Worm (Caenorhabditis elegans) whole organism, L2 larva: ENCODE measurements around the gene F42A10.6.

Experiments
- C34F6.9 ChIP-seq: fragments of 150-350 bp; optimal IDR thresholded peaks from 2 replicates; lab custom pipeline; 2014; ENCODE audit warnings: missing biosample characterization, missing genetic modification characterization
- R02D3.7 ChIP-seq: fragments of 150-350 bp; optimal IDR thresholded peaks from 2 replicates; lab custom pipeline; 2014; ENCODE audit warnings: missing biosample characterization, missing genetic modification characterization
- Y55F3AM.14 ChIP-seq: fragments of 200-800 bp; sonication (Bioruptor generic); optimal IDR thresholded peaks from 2 replicates; lab custom pipeline; 2018; ENCODE audit warnings: mild to moderate bottlenecking, missing genetic modification characterization, missing compliant biosample characterization
- aly-2 ChIP-seq: fragments of 150-350 bp; optimal IDR thresholded peaks from 2 replicates; lab custom pipeline; 2014; ENCODE audit warnings: missing biosample characterization, missing genetic modification characterization
- ama-1 ChIP-seq: fragments of 150-350 bp; optimal IDR thresholded peaks from 2 replicates; lab custom pipeline; 2018; ENCODE audit warnings: inconsistent platforms
- blmp-1 ChIP-seq: sonication (generic microtip); optimal IDR thresholded peaks from 2 replicates; lab custom pipeline; 2017; ENCODE audit warnings: missing genetic modification characterization, mild to moderate bottlenecking, missing compliant biosample characterization, antibody characterized with exemption, moderate library complexity; ENCODE audit not compliant: insufficient read depth
- ceh-16 ChIP-seq: fragments of 150-350 bp; optimal IDR thresholded peaks from 2 replicates; lab custom pipeline; 2014; ENCODE audit warnings: missing biosample characterization, missing genetic modification characterization
- crh-2 ChIP-seq: sonication (generic microtip); optimal IDR thresholded peaks from 2 replicates; lab custom pipeline; 2017; ENCODE audit warnings: missing biosample characterization, missing genetic modification characterization
- dmd-4 ChIP-seq: sonication (generic microtip); optimal IDR thresholded peaks from 2 replicates; lab custom pipeline; 2017; ENCODE audit warnings: missing biosample characterization, missing genetic modification characterization
- elt-1 ChIP-seq: fragments of 150-350 bp; optimal IDR thresholded peaks from 2 replicates; lab custom pipeline; 2014; ENCODE audit warnings: missing biosample characterization, missing genetic modification characterization
- elt-3 ChIP-seq: sonication (generic microtip); optimal IDR thresholded peaks from 2 replicates; lab custom pipeline; 2017; ENCODE audit warnings: missing biosample characterization, missing genetic modification characterization
- fos-1 ChIP-seq: fragments of 150-350 bp; optimal IDR thresholded peaks from 2 replicates; lab custom pipeline; 2014; ENCODE audit warnings: missing biosample characterization, missing genetic modification characterization
- lin-11 ChIP-seq: fragments of 150-350 bp; sonication (generic microtip); optimal IDR thresholded peaks from 2 replicates; lab custom pipeline; 2014; ENCODE audit warnings: missing biosample characterization, missing genetic modification characterization, inconsistent platforms, mixed read lengths
- lin-13 ChIP-seq: fragments of 150-350 bp; optimal IDR thresholded peaks from 2 replicates; lab custom pipeline; 2014; ENCODE audit warnings: missing biosample characterization, missing genetic modification reagents, missing genetic modification characterization
- lin-39 ChIP-seq: fragments of 150-350 bp; optimal IDR thresholded peaks from 2 replicates; lab custom pipeline; 2014; ENCODE audit warnings: missing biosample characterization, missing genetic modification reagents, missing genetic modification characterization
- mab-5 ChIP-seq: fragments of 150-350 bp; optimal IDR thresholded peaks from 2 replicates; lab custom pipeline; 2014; ENCODE audit warnings: missing biosample characterization, missing genetic modification characterization
- mbf-1 ChIP-seq: sonication (generic microtip); optimal IDR thresholded peaks from 2 replicates; lab custom pipeline; 2017; ENCODE audit warnings: missing biosample characterization, missing genetic modification characterization
- nhr-11 ChIP-seq: fragments of 150-350 bp; optimal IDR thresholded peaks from 2 replicates; lab custom pipeline; 2014; ENCODE audit warnings: missing biosample characterization, missing genetic modification characterization
- nhr-129 ChIP-seq: fragments of 150-350 bp; optimal IDR thresholded peaks from 2 replicates; lab custom pipeline; 2014; ENCODE audit warnings: missing biosample characterization, missing genetic modification characterization
- nhr-21 ChIP-seq: fragments of 150-350 bp; optimal IDR thresholded peaks from 2 replicates; lab custom pipeline; 2014; ENCODE audit warnings: missing biosample characterization, missing genetic modification characterization
- nhr-23 ChIP-seq: fragments of 150-350 bp; optimal IDR thresholded peaks from 2 replicates; lab custom pipeline; 2014; ENCODE audit warnings: missing biosample characterization, missing genetic modification reagents, missing genetic modification characterization
- nhr-237 ChIP-seq: fragments of 150-350 bp; optimal IDR thresholded peaks from 2 replicates; lab custom pipeline; 2014; ENCODE audit warnings: missing biosample characterization, missing genetic modification characterization
- nhr-25 ChIP-seq: fragments of 150-350 bp; sonication (generic microtip); optimal IDR thresholded peaks from 3 replicates; lab custom pipeline; 2014; ENCODE audit warnings: missing biosample characterization, missing genetic modification characterization
- peb-1 ChIP-seq: fragments of 150-350 bp; optimal IDR thresholded peaks from 2 replicates; lab custom pipeline; 2014; ENCODE audit warnings: missing biosample characterization, missing genetic modification characterization
- sem-4 ChIP-seq: fragments of 150-350 bp; optimal IDR thresholded peaks from 2 replicates; lab custom pipeline; 2014; ENCODE audit warnings: missing biosample characterization, missing genetic modification reagents, missing genetic modification characterization
- sma-3 ChIP-seq: sonication (generic microtip); optimal IDR thresholded peaks from 2 replicates; lab custom pipeline; 2016; ENCODE audit warnings: missing genetic modification reagents, missing genetic modification characterization, missing compliant biosample characterization
- sma-9 ChIP-seq, 2 experiments: fragments of 150-350 bp in 1 of 2; sonication (generic microtip) in 1 of 2; optimal IDR thresholded peaks; 2 replicates each; lab custom pipeline; 2014 to 2016; ENCODE audit warnings: missing genetic modification characterization in 2 of 2, mild to moderate bottlenecking in 1 of 2, missing biosample characterization in 1 of 2, missing compliant biosample characterization in 1 of 2, missing genetic modification reagents in 1 of 2, moderate library complexity in 1 of 2
- snpc-4 ChIP-seq: fragments of 150-350 bp; optimal IDR thresholded peaks from 2 replicates; lab custom pipeline; 2014; ENCODE audit warnings: missing biosample characterization, missing genetic modification characterization
- unc-39 ChIP-seq: fragments of 150-350 bp; optimal IDR thresholded peaks from 2 replicates; lab custom pipeline; 2014; ENCODE audit warnings: missing biosample characterization, missing genetic modification characterization
- unc-55 ChIP-seq: fragments of 150-350 bp; sonication (generic microtip); optimal IDR thresholded peaks from 3 replicates; lab custom pipeline; 2014; ENCODE audit warnings: missing biosample characterization, missing genetic modification reagents, missing genetic modification characterization
- unc-62 ChIP-seq: fragments of 150-350 bp; optimal IDR thresholded peaks from 2 replicates; lab custom pipeline; 2014; ENCODE audit warnings: missing biosample characterization, missing genetic modification reagents, missing genetic modification characterization
- zag-1 ChIP-seq: fragments of 150-350 bp; optimal IDR thresholded peaks from 2 replicates; lab custom pipeline; 2014; ENCODE audit warnings: missing biosample characterization, missing genetic modification characterization
- ztf-1 ChIP-seq: fragments of 200-800 bp; sonication (Bioruptor generic); conservative IDR thresholded peaks from 2 replicates; pipeline ENCODE4 v1.3.6; 2022; ENCODE audit warnings: missing genetic modification characterization, missing compliant biosample characterization
- ztf-11 ChIP-seq: sonication (generic microtip); optimal IDR thresholded peaks from 2 replicates; lab custom pipeline; 2017; ENCODE audit warnings: missing biosample characterization, missing genetic modification characterization
- ztf-4 ChIP-seq: fragments of 150-350 bp; optimal IDR thresholded peaks from 2 replicates; lab custom pipeline; 2014; ENCODE audit warnings: missing biosample characterization, missing genetic modification characterization

Gene F42A10.6

DNA sequence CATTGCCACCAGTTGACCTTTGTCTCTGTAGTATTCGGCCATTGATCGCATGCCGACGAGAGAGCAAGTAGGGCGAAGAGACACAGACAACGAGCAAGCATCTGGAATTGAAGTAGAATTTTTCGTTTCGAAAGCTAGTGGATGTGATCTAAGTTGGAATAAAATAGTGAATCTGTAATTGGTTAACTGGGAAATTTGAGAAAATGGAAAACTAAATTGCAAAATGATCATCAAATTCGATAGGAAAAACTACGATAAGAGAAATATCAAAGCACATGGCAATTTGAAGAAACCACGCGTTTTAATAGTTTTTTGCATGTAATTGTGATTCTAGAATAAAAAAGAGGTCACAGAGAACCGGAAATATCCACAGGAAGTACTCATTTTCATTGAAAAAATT, at the start of gene F42A10.6:
Gene F42A10.6, minus strand, starts transcription at position 101 of the 400 bp plus-strand sequence.
- TF ChIP-seq ama-1 (lab: Kevin White, UChicago) (no peak), fos-1 (tag; lab: Kevin White, UChicago) (peak; percentile 23), mab-5 (tag; lab: Kevin White, UChicago) (no peak), sem-4 (tag; lab: Kevin White, UChicago) (no peak), ztf-11 (tag; lab: Kevin White, UChicago) (no peak), elt-3 (no peak)

DNA sequence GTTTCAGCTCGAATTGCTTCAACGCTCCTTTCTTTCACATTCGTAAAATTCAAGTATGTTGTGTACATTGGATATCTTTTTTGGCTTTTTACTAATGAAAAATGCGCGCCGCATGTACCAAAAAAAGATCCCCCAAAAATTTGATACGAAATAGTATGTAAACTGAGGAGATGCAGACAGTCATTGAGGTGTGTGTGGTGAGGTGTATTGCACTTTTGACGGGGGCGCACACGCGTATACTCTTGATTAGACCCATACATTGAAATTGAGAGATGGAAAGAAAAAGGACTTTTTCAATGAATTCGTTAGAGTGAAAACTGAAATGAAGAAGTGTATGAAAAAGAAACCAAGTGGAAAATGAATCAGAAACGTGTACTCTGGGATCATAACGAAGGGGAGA, 44.7 kb upstream of the F42A10.6 start:
- TF ChIP-seq elt-1 = no peak
- peak; percentile 8 for TF ChIP-seq unc-55 (GFP tag; lab: Kevin White, UChicago)
- no peak for TF ChIP-seq ztf-11 (tag; lab: Kevin White, UChicago)
- no peak for TF ChIP-seq lin-39

DNA sequence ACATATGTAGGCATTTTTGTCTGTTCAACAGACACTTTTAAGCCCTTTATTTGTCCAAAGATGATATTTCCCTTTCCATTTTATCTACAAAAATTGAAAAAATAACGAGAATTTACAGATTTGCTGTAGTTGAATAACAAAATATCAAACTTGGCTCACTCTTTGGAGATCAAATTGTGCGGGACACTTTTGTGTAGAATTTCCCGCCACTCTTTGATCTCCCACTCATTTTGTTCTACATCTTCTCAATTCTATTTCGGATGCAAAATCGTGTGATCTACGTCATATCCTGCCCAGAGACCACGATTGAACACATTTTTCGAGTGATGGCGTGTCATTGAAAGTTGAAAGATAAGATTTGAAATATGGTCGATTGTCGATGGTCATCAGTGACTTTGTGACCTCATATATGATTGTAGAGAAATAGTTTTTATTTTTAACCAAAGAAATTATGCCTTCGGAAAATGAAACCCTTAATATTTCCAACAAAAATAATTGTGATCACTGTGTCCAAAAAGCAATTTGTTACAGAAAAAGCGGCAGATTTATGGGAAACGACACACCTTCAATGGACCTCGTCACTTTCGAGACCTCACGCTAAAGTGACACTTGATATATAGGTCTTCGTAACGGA, 40.3 kb upstream of the F42A10.6 start, which contains the start of gene hot-4:
Gene hot-4, plus strand, starts transcription at position 584 of the 634 bp plus-strand sequence.
- TF ChIP-seq C34F6.9 (tag; lab: Kevin White, UChicago) = no peak
- TF ChIP-seq mbf-1 = no peak
- TF ChIP-seq nhr-129 (tag; lab: Kevin White, UChicago) = no peak
- TF ChIP-seq ztf-4 = no peak
- TF ChIP-seq zag-1 (tag; lab: Kevin White, UChicago) = no peak
- TF ChIP-seq unc-62 (GFP tag; lab: Kevin White, UChicago) = no peak
- TF ChIP-seq unc-39 (tag; lab: Kevin White, UChicago) = no peak
- no peak for TF ChIP-seq unc-55 (GFP tag; lab: Kevin White, UChicago)
- TF ChIP-seq dmd-4 (tag; lab: Kevin White, UChicago) = no peak
- TF ChIP-seq aly-2 = no peak
- no peak for TF ChIP-seq sem-4 (tag; lab: Kevin White, UChicago)
- no peak for TF ChIP-seq lin-11 (tag; lab: Kevin White, UChicago)

DNA sequence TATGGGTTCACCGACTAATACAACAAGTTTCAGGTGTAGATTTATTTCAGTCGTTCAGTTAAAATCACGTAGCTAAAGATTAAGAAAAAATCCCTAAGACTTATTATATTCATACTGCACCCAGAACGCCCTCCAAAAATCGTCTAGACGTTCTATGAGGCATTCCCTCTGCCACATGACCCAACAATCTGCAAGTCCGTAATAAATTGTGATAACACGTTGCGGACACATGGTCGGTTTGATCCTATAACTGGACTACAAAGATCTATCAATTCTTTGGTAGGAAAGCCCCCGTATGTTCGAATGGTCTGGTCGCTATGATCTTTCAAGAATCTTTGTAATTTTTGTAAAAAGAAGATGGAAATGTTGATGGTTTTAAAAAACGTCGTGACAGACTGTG, 39.3 kb upstream of the F42A10.6 start:
- TF ChIP-seq ceh-16 (no peak), Y55F3AM.14 (GFP tag; lab: Kevin White, UChicago) (no peak), nhr-21 (tag; lab: Kevin White, UChicago) (peak; percentile 57), mab-5 (tag; lab: Kevin White, UChicago) (no peak), blmp-1 (tag; lab: Kevin White, UChicago) (peak; percentile 41), sma-9 (GFP tag; optimal IDR thresholded peaks at IDR 0.05; lab: Kevin White, UChicago) (peak; percentile 56), sma-9 (tag; optimal IDR thresholded peaks at IDR 0.05; lab: Kevin White, UChicago) (no peak), nhr-237 (tag; lab: Kevin White, UChicago) (no peak), sma-3 (no peak), lin-13 (GFP tag; lab: Kevin White, UChicago) (no peak)

DNA sequence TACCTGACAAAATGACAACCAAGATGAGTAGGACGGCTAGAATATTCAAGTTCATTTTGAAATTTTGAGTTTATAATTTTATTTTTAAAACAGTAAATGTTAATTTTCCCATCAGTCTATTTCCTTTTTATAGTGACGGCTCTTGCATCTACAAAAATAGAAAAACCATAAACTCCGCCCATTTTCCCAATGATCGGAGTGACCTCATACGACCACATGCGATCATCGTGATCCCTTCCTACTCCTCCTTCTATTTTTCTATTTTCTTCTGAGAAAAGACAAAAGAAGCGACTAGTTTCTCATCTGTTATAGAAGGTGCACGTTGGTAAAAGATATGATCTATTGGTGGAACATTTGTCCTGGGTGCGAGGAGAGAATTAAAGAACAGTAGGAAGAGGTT, 38.8 kb upstream of the F42A10.6 start, which contains the start of gene C23G10.11:
Gene C23G10.11, minus strand, starts transcription at position 101 of the 400 bp plus-strand sequence.
- TF ChIP-seq mbf-1 (no peak), nhr-25 (tag; lab: Kevin White, UChicago) (no peak), nhr-11 (tag; lab: Kevin White, UChicago) (no peak), ztf-4 (no peak), fos-1 (tag; lab: Kevin White, UChicago) (no peak), snpc-4 (tag; lab: Kevin White, UChicago) (no peak), R02D3.7 (tag; lab: Kevin White, UChicago) (no peak), sma-3 (no peak), elt-3 (no peak), lin-13 (GFP tag; lab: Kevin White, UChicago) (no peak), ztf-1 (GFP tag; lab: Robert Waterston, UW) (no peak), peb-1 (tag; lab: Kevin White, UChicago) (no peak), blmp-1 (tag; lab: Kevin White, UChicago) (no peak), ztf-11 (tag; lab: Kevin White, UChicago) (no peak), nhr-23 (tag; lab: Kevin White, UChicago) (no peak), aly-2 (no peak), unc-39 (tag; lab: Kevin White, UChicago) (no peak), crh-2 (tag; lab: Kevin White, UChicago) (no peak), ama-1 (lab: Kevin White, UChicago) (no peak), Y55F3AM.14 (GFP tag; lab: Kevin White, UChicago) (no peak)
